Fruit fly (Drosophila melanogaster): ENCODE data around the gene CG6125.

dm6 chr3R:15356152-15356551 is 50.7 kb downstream of the CG6125 start:
- peak; percentile 10 for TF ChIP-seq Mnt (GFP tag; optimal IDR thresholded peaks at IDR 0.05)
- TF ChIP-seq ovo (GFP tag; optimal IDR thresholded peaks at IDR 0.05): no peak
- TF ChIP-seq toe (GFP tag; optimal IDR thresholded peaks at IDR 0.05): no peak
- TF ChIP-seq CG14711 (tag; optimal IDR thresholded peaks at IDR 0.05): no peak
- TF ChIP-seq CG12768 (GFP tag; optimal IDR thresholded peaks at IDR 0.05): no peak
- no peak for TF ChIP-seq Hr96 (GFP tag; optimal IDR thresholded peaks at IDR 0.05)

Data from whole organism, adult.